Fruit fly (Drosophila melanogaster): ENCODE measurements around the gene noc.

DNA sequence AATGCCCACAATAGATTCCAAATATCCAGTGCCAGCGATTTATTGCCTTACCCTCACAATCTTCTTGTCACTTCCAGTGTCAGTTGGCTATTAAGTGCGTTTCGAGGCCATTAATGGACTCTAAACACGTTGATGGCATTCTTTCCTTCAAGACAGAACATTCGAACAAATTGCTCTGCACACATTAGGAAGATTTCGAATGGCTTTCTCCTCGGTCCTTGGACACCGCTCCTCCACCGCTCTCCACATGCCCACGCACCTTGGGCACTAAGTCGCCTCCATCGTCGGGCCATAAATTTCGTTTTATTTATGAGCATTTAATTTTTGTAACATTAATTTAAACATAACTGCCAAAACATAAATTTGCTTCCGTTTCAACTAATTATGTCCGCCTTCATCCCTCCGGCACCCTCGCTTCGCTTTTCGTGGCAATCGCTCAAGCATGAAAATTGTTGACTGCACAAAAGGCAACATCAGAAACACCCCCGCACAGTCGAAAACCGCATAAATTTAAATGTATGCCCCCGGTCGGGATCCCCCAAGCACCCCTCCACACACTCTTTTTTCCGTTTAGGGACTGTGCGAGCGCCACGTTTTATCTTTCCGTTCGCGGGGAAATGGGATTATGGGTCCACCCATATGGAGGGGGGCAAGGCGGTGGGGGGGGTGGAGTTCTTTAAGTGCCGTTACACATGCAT, 46.2 kb downstream of the noc start:
- TF ChIP-seq psq (GFP tag; optimal IDR thresholded peaks at IDR 0.05), result no peak
- no peak for TF ChIP-seq br (optimal IDR thresholded peaks at IDR 0.05)
- TF ChIP-seq tll (GFP tag; optimal IDR thresholded peaks at IDR 0.05), result no peak
- TF ChIP-seq CrebB (tag; optimal IDR thresholded peaks at IDR 0.05), result no peak
- no peak for TF ChIP-seq CG3838 (GFP tag; optimal IDR thresholded peaks at IDR 0.05)
- no peak for TF ChIP-seq Hr78 (GFP tag; optimal IDR thresholded peaks at IDR 0.05)

All from whole organism, embryonic.